Worm (Caenorhabditis elegans) whole organism, L3 larva: ENCODE measurements around the gene elo-5.

ENCODE experiments used
- ceh-82 ChIP-seq: fragments of 150-350 bp; optimal IDR thresholded peaks from 2 replicates; lab custom pipeline; 2014; ENCODE audit warnings: missing biosample characterization, missing genetic modification characterization
- elt-1 ChIP-seq: fragments of 150-350 bp; optimal IDR thresholded peaks from 2 replicates; lab custom pipeline; 2014; ENCODE audit warnings: missing biosample characterization, missing genetic modification characterization
- elt-2 ChIP-seq: sonication (generic microtip); optimal IDR thresholded peaks from 2 replicates; lab custom pipeline; 2016; ENCODE audit warnings: missing genetic modification reagents, mild to moderate bottlenecking, missing genetic modification characterization, missing compliant biosample characterization
- eor-1 ChIP-seq, 2 experiments: fragments of 150-350 bp; optimal IDR thresholded peaks; 2 replicates each; lab custom pipeline; 2014 to 2018; ENCODE audit warnings: missing biosample characterization in 2 of 2, missing genetic modification characterization in 2 of 2
- fkh-2 ChIP-seq: fragments of 150-350 bp; optimal IDR thresholded peaks from 2 replicates; lab custom pipeline; 2014; ENCODE audit warnings: missing biosample characterization, missing genetic modification reagents, missing genetic modification characterization
- jun-1 ChIP-seq: fragments of 150-350 bp; optimal IDR thresholded peaks from 2 replicates; lab custom pipeline; 2014; ENCODE audit warnings: missing biosample characterization, missing genetic modification reagents, missing genetic modification characterization
- lin-15B ChIP-seq: fragments of 150-350 bp; optimal IDR thresholded peaks from 2 replicates; lab custom pipeline; 2014; ENCODE audit warnings: missing biosample characterization, missing genetic modification characterization
- nhr-11 ChIP-seq: fragments of 150-350 bp; optimal IDR thresholded peaks from 2 replicates; lab custom pipeline; 2014; ENCODE audit warnings: missing biosample characterization, missing genetic modification characterization
- pha-4 ChIP-seq: fragments of 150-350 bp; optimal IDR thresholded peaks from 2 replicates; lab custom pipeline; 2014; ENCODE audit warnings: missing biosample characterization, missing genetic modification reagents, missing genetic modification characterization
- pqm-1 ChIP-seq: fragments of 150-350 bp; optimal IDR thresholded peaks from 2 replicates; lab custom pipeline; 2017; ENCODE audit warnings: missing biosample characterization, missing genetic modification characterization, inconsistent platforms
- tbx-2 ChIP-seq: sonication (generic microtip); optimal IDR thresholded peaks from 2 replicates; lab custom pipeline; 2016; ENCODE audit warnings: mild to moderate bottlenecking, missing genetic modification characterization, missing compliant biosample characterization

- no peak for TF ChIP-seq jun-1
- no peak for TF ChIP-seq eor-1 (tag; optimal IDR thresholded peaks at IDR 0.05; lab: Kevin White, UChicago)
- TF ChIP-seq ceh-82: no peak
- peak; percentile 83 for TF ChIP-seq elt-2 (tag; lab: Kevin White, UChicago)
- peak; percentile 46 for TF ChIP-seq pqm-1 (tag; lab: Kevin White, UChicago)
- TF ChIP-seq pha-4 (tag; lab: Kevin White, UChicago): no peak
- no peak for TF ChIP-seq nhr-11 (tag; lab: Kevin White, UChicago)
- TF ChIP-seq elt-1: no peak
- TF ChIP-seq tbx-2 (tag; lab: Kevin White, UChicago): no peak
- no peak for TF ChIP-seq lin-15B (tag; lab: Kevin White, UChicago)
- TF ChIP-seq fkh-2 (tag; lab: Kevin White, UChicago): no peak
These were observed 3.2 kb upstream of the elo-5 start for ce11 chrIV:5380140-5380539.
